Fruit fly (Drosophila melanogaster) whole organism, prepupa: ENCODE results near the gene Acp95EF.

Source experiments
- CG10631 ChIP-seq: fragments of 200-800 bp; sonication (Bioruptor generic); optimal IDR thresholded peaks from 2 replicates; lab custom pipeline; 2016; ENCODE audit warnings: missing biosample characterization, missing genetic modification characterization
- CG1621 ChIP-seq: fragments of 200-800 bp; sonication (Bioruptor generic); optimal IDR thresholded peaks from 3 replicates; lab custom pipeline; 2018; ENCODE audit warnings: missing biosample characterization, mild to moderate bottlenecking, missing genetic modification characterization
- CG16779 ChIP-seq: fragments of 200-800 bp; sonication (Bioruptor generic); optimal IDR thresholded peaks from 3 replicates; lab custom pipeline; 2017; ENCODE audit warnings: missing biosample characterization, mild to moderate bottlenecking, missing genetic modification characterization
- CG32006 ChIP-seq: fragments of 200-800 bp; sonication (Bioruptor generic); optimal IDR thresholded peaks from 3 replicates; lab custom pipeline; 2017; ENCODE audit warnings: missing biosample characterization, mild to moderate bottlenecking, missing genetic modification characterization
- Sox14 ChIP-seq: fragments of 200-800 bp; sonication (Bioruptor generic); optimal IDR thresholded peaks from 3 replicates; lab custom pipeline; 2016; ENCODE audit warnings: missing biosample characterization, missing genetic modification characterization
- acj6 ChIP-seq: fragments of 200-800 bp; sonication (Bioruptor generic); optimal IDR thresholded peaks from 3 replicates; lab custom pipeline; 2016; ENCODE audit warnings: missing biosample characterization, missing genetic modification characterization
- fkh ChIP-seq: fragments of 200-800 bp; sonication (Bioruptor generic); optimal IDR thresholded peaks from 3 replicates; lab custom pipeline; 2017; ENCODE audit warnings: missing biosample characterization, mild to moderate bottlenecking, missing genetic modification characterization, moderate library complexity
- lz ChIP-seq: fragments of 200-800 bp; sonication (Bioruptor generic); optimal IDR thresholded peaks from 3 replicates; lab custom pipeline; 2016; ENCODE audit warnings: missing biosample characterization, missing genetic modification characterization
- salr ChIP-seq, 2 experiments: fragments of 200-800 bp; sonication (Bioruptor generic); optimal IDR thresholded peaks; 3 replicates each; lab custom pipeline; 2016 to 2018; ENCODE audit warnings: missing biosample characterization in 2 of 2, missing genetic modification characterization in 2 of 2, mild to moderate bottlenecking in 1 of 2
- ss ChIP-seq, 2 experiments: fragments of 200-800 bp; sonication (Bioruptor generic); optimal IDR thresholded peaks; 2 replicates in 1 of 2; 3 replicates in 1 of 2; lab custom pipeline; 2017 to 2018; ENCODE audit warnings: mild to moderate bottlenecking in 2 of 2, missing biosample characterization in 2 of 2, missing genetic modification characterization in 2 of 2, moderate library complexity in 1 of 2

dm6 chr3R:24234721-24235120, 5.9 kb downstream of the Acp95EF start:
- TF ChIP-seq fkh (GFP tag; lab: Kevin White, UChicago): no peak
- TF ChIP-seq Sox14 (GFP tag; lab: Kevin White, UChicago): no peak
- no peak for TF ChIP-seq ss (GFP tag; optimal IDR thresholded peaks at IDR 0.05; lab: Kevin White, UChicago)
- no peak for TF ChIP-seq salr (GFP tag; optimal IDR thresholded peaks at IDR 0.05; lab: Kevin White, UChicago)
- no peak for TF ChIP-seq CG10631 (GFP tag; lab: Kevin White, UChicago)
- TF ChIP-seq lz: no peak
- TF ChIP-seq CG16779 (tag; lab: Kevin White, UChicago): no peak
- no peak for TF ChIP-seq CG32006 (GFP tag; lab: Kevin White, UChicago)
- TF ChIP-seq CG1621 (tag; lab: Kevin White, UChicago): no peak
- no peak for TF ChIP-seq acj6 (GFP tag; lab: Kevin White, UChicago)
